Fruit fly (Drosophila melanogaster) whole organism, embryonic: Measurements from ENCODE around the gene Gr5a.

Experiments
- Antp ChIP-seq: fragments of 200-800 bp; sonication (Bioruptor generic); optimal IDR thresholded peaks from 3 replicates; lab custom pipeline; 2016; ENCODE audit warnings: missing biosample characterization, missing genetic modification characterization
- Blimp-1 ChIP-seq: fragments of 200-800 bp; sonication (Bioruptor generic); optimal IDR thresholded peaks from 3 replicates; lab custom pipeline; 2018; ENCODE audit warnings: missing biosample characterization, missing genetic modification characterization, mild to moderate bottlenecking, moderate library complexity, missing genetic modification reagents
- CG10274 ChIP-seq: fragments of 200-800 bp; sonication (Bioruptor generic); optimal IDR thresholded peaks from 3 replicates; lab custom pipeline; 2017; ENCODE audit warnings: missing biosample characterization, mild to moderate bottlenecking, missing genetic modification characterization
- CG10462 ChIP-seq: fragments of 200-800 bp; sonication (Bioruptor generic); optimal IDR thresholded peaks from 2 replicates; lab custom pipeline; 2016; ENCODE audit warnings: missing biosample characterization, missing genetic modification characterization
- CG12104 ChIP-seq: fragments of 200-800 bp; sonication (Bioruptor generic); optimal IDR thresholded peaks from 3 replicates; lab custom pipeline; 2016; ENCODE audit warnings: missing biosample characterization, missing genetic modification characterization
- CG12659 ChIP-seq: fragments of 200-800 bp; sonication (Bioruptor generic); optimal IDR thresholded peaks from 3 replicates; lab custom pipeline; 2017; ENCODE audit warnings: mild to moderate bottlenecking, missing biosample characterization, missing genetic modification reagents, missing genetic modification characterization
- CG14667 ChIP-seq: fragments of 200-800 bp; sonication (Bioruptor generic); IDR thresholded peaks from 2 replicates; pipeline ENCODE4 v1.3.6; 2022; ENCODE audit warnings: missing biosample characterization, missing genetic modification characterization
- CG1529 ChIP-seq: fragments of 200-800 bp; sonication (Bioruptor generic); optimal IDR thresholded peaks from 3 replicates; lab custom pipeline; 2018; ENCODE audit warnings: missing biosample characterization, missing genetic modification characterization
- CG17328 ChIP-seq: fragments of 200-800 bp; sonication (Bioruptor generic); IDR thresholded peaks from 2 replicates; pipeline ENCODE4 v1.3.6; 2022; ENCODE audit warnings: missing biosample characterization, missing genetic modification characterization
- CG17361 ChIP-seq: fragments of 200-800 bp; sonication (Bioruptor generic); IDR thresholded peaks from 3 replicates; pipeline ENCODE4 v1.3.6; 2022; ENCODE audit warnings: missing biosample characterization, missing genetic modification characterization
- CG17612 ChIP-seq: fragments of 200-800 bp; sonication (Bioruptor generic); IDR thresholded peaks from 2 replicates; pipeline ENCODE4 v1.3.6; 2022; ENCODE audit warnings: missing biosample characterization, missing genetic modification characterization
- CG17829 ChIP-seq: fragments of 200-800 bp; optimal IDR thresholded peaks from 2 replicates; lab custom pipeline; 2019; ENCODE audit warnings: missing biosample characterization, mild to moderate bottlenecking, missing genetic modification characterization, moderate library complexity
- CG18011 ChIP-seq: fragments of 200-800 bp; sonication (Bioruptor generic); optimal IDR thresholded peaks from 2 replicates; lab custom pipeline; 2017; ENCODE audit warnings: missing biosample characterization, missing genetic modification characterization, mild to moderate bottlenecking, moderate library complexity, missing genotype
- CG18599 ChIP-seq: fragments of 200-800 bp; sonication (Bioruptor generic); optimal IDR thresholded peaks from 3 replicates; lab custom pipeline; 2017; ENCODE audit warnings: missing biosample characterization, missing genetic modification characterization, mild to moderate bottlenecking, moderate library complexity, missing genetic modification reagents
- CG30431 ChIP-seq: fragments of 200-800 bp; sonication (Bioruptor generic); optimal IDR thresholded peaks from 2 replicates; lab custom pipeline; 2017; ENCODE audit warnings: missing biosample characterization, missing genetic modification characterization
- CG34224 ChIP-seq: fragments of 200-800 bp; sonication (Bioruptor generic); IDR thresholded peaks from 3 replicates; pipeline ENCODE4 v1.3.6; 2022; ENCODE audit warnings: missing biosample characterization, missing genetic modification characterization; ENCODE audit not compliant: partially characterized antibody
- CG43689 ChIP-seq: fragments of 200-800 bp; sonication (Bioruptor generic); IDR thresholded peaks from 2 replicates; pipeline ENCODE4 v1.3.6; 2022; ENCODE audit warnings: missing biosample characterization, missing genetic modification characterization
- CG4404 ChIP-seq: fragments of 200-800 bp; sonication (Bioruptor generic); IDR thresholded peaks from 2 replicates; pipeline ENCODE4 v1.3.6; 2022; ENCODE audit warnings: missing biosample characterization, missing genetic modification characterization
- CG4730 ChIP-seq: fragments of 200-800 bp; sonication (Bioruptor generic); IDR thresholded peaks from 2 replicates; pipeline ENCODE4 v1.3.6; 2022; ENCODE audit warnings: missing biosample characterization, missing genetic modification characterization
- CG6654 ChIP-seq: fragments of 200-800 bp; sonication (Bioruptor generic); optimal IDR thresholded peaks from 2 replicates; lab custom pipeline; 2017; ENCODE audit warnings: missing biosample characterization, mild to moderate bottlenecking, missing genetic modification characterization
- CG6689 ChIP-seq: fragments of 200-800 bp; sonication (Bioruptor generic); IDR thresholded peaks from 2 replicates; pipeline ENCODE4 v1.3.6; 2022; ENCODE audit warnings: missing biosample characterization, missing genetic modification characterization
- CG6765 ChIP-seq: fragments of 200-800 bp; sonication (Bioruptor generic); optimal IDR thresholded peaks from 3 replicates; lab custom pipeline; 2017; ENCODE audit warnings: missing biosample characterization, mild to moderate bottlenecking, missing genetic modification characterization
- CG7745 ChIP-seq: fragments of 200-800 bp; sonication (Bioruptor generic); optimal IDR thresholded peaks from 2 replicates; lab custom pipeline; 2018; ENCODE audit warnings: missing biosample characterization, mild to moderate bottlenecking, missing genetic modification characterization, moderate library complexity
- CG8478 ChIP-seq: fragments of >200 bp; optimal IDR thresholded peaks from 2 replicates; lab custom pipeline; 2018
- CG9609 ChIP-seq: fragments of 200-800 bp; sonication (Bioruptor generic); optimal IDR thresholded peaks from 3 replicates; lab custom pipeline; 2016; ENCODE audit warnings: missing biosample characterization, missing genetic modification characterization
- Dip2 ChIP-seq: fragments of 200-800 bp; sonication (Bioruptor generic); IDR thresholded peaks from 2 replicates; pipeline ENCODE4 v1.3.6; 2022; ENCODE audit warnings: missing biosample characterization, missing genetic modification characterization
- Dll ChIP-seq: fragments of 200-800 bp; sonication (Bioruptor generic); IDR thresholded peaks from 4 replicates; pipeline ENCODE4 v1.3.6; 2022; ENCODE audit warnings: missing biosample characterization, missing genetic modification characterization; ENCODE audit not compliant: partially characterized antibody
- Dref ChIP-seq: fragments of 200-800 bp; sonication (Bioruptor generic); IDR thresholded peaks from 2 replicates; pipeline ENCODE4 v1.3.6; 2022; ENCODE audit warnings: missing biosample characterization, missing genetic modification characterization
- Eip74EF ChIP-seq, 2 experiments: fragments of 200-800 bp in 1 of 2; fragments of >200 bp in 1 of 2; sonication (Bioruptor generic) in 1 of 2; optimal IDR thresholded peaks; 2 replicates each; lab custom pipeline; 2017 to 2019; ENCODE audit warnings: missing biosample characterization in 2 of 2, missing genetic modification characterization in 2 of 2, mild to moderate bottlenecking in 1 of 2, moderate library complexity in 1 of 2
- Ets65A ChIP-seq: fragments of 200-800 bp; sonication (Bioruptor generic); peaks from one replicate; lab custom pipeline; 2016; ENCODE audit warnings: missing biosample characterization, missing genetic modification characterization
- Lim3 ChIP-seq: fragments of 200-800 bp; sonication (Bioruptor generic); IDR thresholded peaks from 2 replicates; pipeline ENCODE4 v1.3.6; 2022; ENCODE audit warnings: missing biosample characterization, missing genetic modification characterization
- Mrtf ChIP-seq: fragments of 200-800 bp; sonication (Bioruptor generic); IDR thresholded peaks from 3 replicates; pipeline ENCODE4 v1.3.6; 2022; ENCODE audit warnings: missing biosample characterization, missing genetic modification characterization
- Neu2 ChIP-seq: fragments of 200-800 bp; sonication (Bioruptor generic); optimal IDR thresholded peaks from 3 replicates; lab custom pipeline; 2016; ENCODE audit warnings: missing biosample characterization, missing genetic modification characterization, borderline replicate concordance
- Stat92E ChIP-seq, 3 experiments: fragments of >200 bp in 2 of 3; fragments of 200-800 bp in 1 of 3; sonication (Bioruptor generic) in 1 of 3; optimal IDR thresholded peaks; 2 replicates each; lab custom pipeline; 2017 to 2019; ENCODE audit warnings: missing biosample characterization in 3 of 3, missing genetic modification characterization in 3 of 3, mild to moderate bottlenecking in 1 of 3, moderate library complexity in 1 of 3
- bcd ChIP-seq: fragments of 200-800 bp; sonication (Bioruptor generic); optimal IDR thresholded peaks from 2 replicates; lab custom pipeline; 2017; ENCODE audit warnings: missing biosample characterization, mild to moderate bottlenecking, missing genetic modification characterization
- cato ChIP-seq: fragments of 200-800 bp; sonication (Bioruptor generic); optimal IDR thresholded peaks from 2 replicates; lab custom pipeline; 2016; ENCODE audit warnings: missing biosample characterization, missing genetic modification characterization, borderline replicate concordance
- chinmo ChIP-seq: fragments of 200-800 bp; sonication (Bioruptor generic); IDR thresholded peaks from 4 replicates; pipeline ENCODE4 v1.3.6; 2022; ENCODE audit warnings: missing biosample characterization, missing genetic modification characterization; ENCODE audit not compliant: partially characterized antibody
- dysf ChIP-seq: fragments of 200-800 bp; sonication (Bioruptor generic); IDR thresholded peaks from 3 replicates; pipeline ENCODE4 v1.3.6; 2022; ENCODE audit warnings: missing biosample characterization, missing genetic modification characterization
- grn ChIP-seq: fragments of 200-800 bp; sonication (Bioruptor generic); optimal IDR thresholded peaks from 3 replicates; lab custom pipeline; 2017; ENCODE audit warnings: missing biosample characterization, missing genetic modification characterization
- hb ChIP-seq: fragments of 200-800 bp; sonication (Bioruptor generic); IDR thresholded peaks from 3 replicates; pipeline ENCODE4 v1.3.6; 2022; ENCODE audit warnings: missing biosample characterization, missing genetic modification characterization; ENCODE audit not compliant: partially characterized antibody
- jigr1 ChIP-seq: fragments of 200-800 bp; sonication (Bioruptor generic); IDR thresholded peaks from 3 replicates; pipeline ENCODE4 v1.3.6; 2022; ENCODE audit warnings: missing biosample characterization, missing genetic modification characterization
- jing ChIP-seq: fragments of 200-800 bp; sonication (Bioruptor generic); optimal IDR thresholded peaks from 2 replicates; lab custom pipeline; 2018; ENCODE audit warnings: missing biosample characterization, mild to moderate bottlenecking, missing genetic modification characterization
- ken ChIP-seq: fragments of 200-800 bp; sonication (Bioruptor generic); IDR thresholded peaks from 3 replicates; pipeline ENCODE4 v1.3.6; 2022; ENCODE audit warnings: missing biosample characterization, missing genetic modification characterization
- org-1 ChIP-seq: fragments of 200-800 bp; sonication (Bioruptor generic); optimal IDR thresholded peaks from 2 replicates; lab custom pipeline; 2017; ENCODE audit warnings: missing biosample characterization, missing genetic modification characterization
- pfk ChIP-seq: fragments of 200-800 bp; sonication (Bioruptor generic); optimal IDR thresholded peaks from 2 replicates; lab custom pipeline; 2018; ENCODE audit warnings: missing biosample characterization, mild to moderate bottlenecking, missing genetic modification characterization, moderate library complexity
- pho ChIP-seq: fragments of 200-800 bp; sonication (Bioruptor generic); optimal IDR thresholded peaks from 2 replicates; lab custom pipeline; 2016; ENCODE audit warnings: missing biosample characterization, missing genetic modification characterization
- sisA ChIP-seq: fragments of 200-800 bp; sonication (Bioruptor generic); IDR thresholded peaks from 2 replicates; pipeline ENCODE4 v1.3.6; 2022; ENCODE audit warnings: missing biosample characterization, missing genetic modification characterization
- ssp ChIP-seq: fragments of 200-800 bp; sonication (Bioruptor generic); IDR thresholded peaks from 2 replicates; pipeline ENCODE4 v1.3.6; 2022; ENCODE audit warnings: missing biosample characterization, missing genetic modification characterization
- stc ChIP-seq: fragments of 200-800 bp; sonication (Bioruptor generic); IDR thresholded peaks from 2 replicates; pipeline ENCODE4 v1.3.6; 2022; ENCODE audit warnings: missing biosample characterization, missing genetic modification characterization
- tup ChIP-seq: fragments of 200-800 bp; sonication (Bioruptor generic); optimal IDR thresholded peaks from 2 replicates; lab custom pipeline; 2016; ENCODE audit warnings: missing biosample characterization, mild to moderate bottlenecking, missing genetic modification characterization, moderate library complexity
- usp ChIP-seq: fragments of >200 bp; optimal IDR thresholded peaks from 2 replicates; lab custom pipeline; 2017; ENCODE audit warnings: missing biosample characterization, missing genetic modification characterization

Gene Gr5a

DNA sequence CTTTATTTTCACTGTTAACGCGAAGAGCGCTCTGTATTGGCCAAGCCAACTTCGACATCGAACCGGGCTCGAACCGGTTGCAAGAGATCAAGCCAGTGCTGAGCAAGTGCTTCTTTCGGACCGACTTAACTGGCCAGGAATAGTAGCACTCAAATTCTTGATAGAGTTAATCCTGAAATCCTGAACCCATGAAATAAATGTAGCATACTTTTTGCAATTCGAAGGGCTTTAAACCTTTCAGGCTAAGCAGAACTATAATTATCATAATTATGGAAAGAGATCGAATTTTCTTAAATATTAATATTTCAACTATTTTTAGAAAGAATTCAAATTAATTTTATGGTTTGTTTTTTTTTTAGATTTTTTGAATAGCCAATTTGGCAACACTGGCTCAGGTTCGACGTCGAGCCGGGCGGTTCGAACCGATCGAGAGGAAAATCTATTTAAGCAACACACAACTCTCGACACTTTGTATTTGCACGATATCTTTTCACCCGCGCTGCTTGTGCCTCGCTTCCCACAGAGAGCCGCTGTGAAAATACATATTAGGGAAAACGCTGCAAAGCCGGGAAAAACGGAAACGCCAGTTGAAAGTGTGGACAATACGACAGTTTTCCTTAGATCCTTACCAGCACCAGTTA is 17.8 kb downstream of the Gr5a start, which contains the start of gene AdamTS-B (continued):
- TF ChIP-seq CG12104 (GFP tag; lab: Kevin White, UChicago): no peak
- TF ChIP-seq CG6689 (GFP tag; lab: Robert Waterston, UW): peak; percentile 54
- TF ChIP-seq CG10274 (GFP tag; lab: Kevin White, UChicago): no peak
- TF ChIP-seq jigr1 (GFP tag; lab: Robert Waterston, UW): no peak
- TF ChIP-seq CG17361 (GFP tag; lab: Robert Waterston, UW): peak; percentile 72
- peak; percentile 13; the same call in 1 of the 2 replicates for TF ChIP-seq CG17328 (GFP tag; lab: Robert Waterston, UW)
- TF ChIP-seq CG18011: no peak
- no peak for TF ChIP-seq Dip2
- TF ChIP-seq CG34224: no peak
- TF ChIP-seq Blimp-1 (GFP tag; lab: Kevin White, UChicago): peak; percentile 37
- peak; percentile 57 for TF ChIP-seq org-1
- TF ChIP-seq CG1529 (GFP tag; lab: Kevin White, UChicago): no peak
- peak; percentile 41 for TF ChIP-seq CG12659
- TF ChIP-seq hb: no peak
- TF ChIP-seq CG8478 (lab: Kevin White, UChicago): no peak
- no peak for TF ChIP-seq CG9609 (GFP tag; lab: Kevin White, UChicago)
- TF ChIP-seq CG17829 (tag; lab: Kevin White, UChicago): peak; percentile 19
- no peak for TF ChIP-seq CG6654 (GFP tag; lab: Kevin White, UChicago)
- TF ChIP-seq Eip74EF (GFP tag; optimal IDR thresholded peaks at IDR 0.05; lab: Kevin White, UChicago): no peak
- TF ChIP-seq chinmo (GFP tag; lab: Robert Waterston, UW): no peak
- no peak for TF ChIP-seq jing
- no peak for TF ChIP-seq CG14667 (GFP tag; lab: Robert Waterston, UW)
- TF ChIP-seq grn (GFP tag; lab: Kevin White, UChicago): no peak
- TF ChIP-seq ken (GFP tag; lab: Robert Waterston, UW): no peak
- TF ChIP-seq CG7745: no peak
- peak; percentile 22 for TF ChIP-seq CG18599 (GFP tag; lab: Kevin White, UChicago)
- TF ChIP-seq Stat92E (GFP tag; optimal IDR thresholded peaks at IDR 0.05; lab: Kevin White, UChicago): peak in 1 of 3 experiments; percentile 1
- TF ChIP-seq CG17612: no peak
- TF ChIP-seq CG30431 (GFP tag; lab: Kevin White, UChicago): no peak
- TF ChIP-seq CG10462 (GFP tag; lab: Kevin White, UChicago): peak; percentile 10
- TF ChIP-seq CG4404 (GFP tag; lab: Robert Waterston, UW): no peak
- no peak for TF ChIP-seq CG4730 (GFP tag; lab: Robert Waterston, UW)
- TF ChIP-seq Neu2: no peak
- peak; percentile 44 for TF ChIP-seq bcd (GFP tag; lab: Kevin White, UChicago)
- no peak for TF ChIP-seq CG43689
- TF ChIP-seq dysf (GFP tag; lab: Robert Waterston, UW): peak; percentile 68
- TF ChIP-seq ssp (GFP tag; lab: Robert Waterston, UW): peak; percentile 23; the same call in 1 of the 2 replicates
- TF ChIP-seq CG6765 (GFP tag; lab: Kevin White, UChicago): no peak
- TF ChIP-seq Mrtf (GFP tag; lab: Robert Waterston, UW): peak; percentile 36; the same call in 1 of the 3 replicates
- TF ChIP-seq Ets65A (GFP tag; lab: Kevin White, UChicago): peak; percentile 58
- TF ChIP-seq pho (GFP tag; lab: Kevin White, UChicago): no peak
- no peak for TF ChIP-seq usp (GFP tag; lab: Kevin White, UChicago)
- no peak for TF ChIP-seq cato (GFP tag; lab: Kevin White, UChicago)
- TF ChIP-seq Antp (GFP tag; lab: Kevin White, UChicago): no peak
- TF ChIP-seq Dll (GFP tag; lab: Robert Waterston, UW): no peak
- TF ChIP-seq Lim3: no peak
- no peak for TF ChIP-seq stc (GFP tag; lab: Robert Waterston, UW)
- TF ChIP-seq Dref (GFP tag; lab: Robert Waterston, UW): no peak
- TF ChIP-seq tup (GFP tag; lab: Kevin White, UChicago): no peak
- no peak for TF ChIP-seq sisA
- TF ChIP-seq pfk (GFP tag; lab: Kevin White, UChicago): no peak
